Fruit fly (Drosophila melanogaster) whole organism, embryonic: ENCODE measurements around the gene CG15023.
A peak's percentile ranks its signal among the peaks of the same experiment; 100 is the strongest.

Source experiments
- Bgb ChIP-seq: fragments of 200-800 bp; sonication (Bioruptor generic); IDR thresholded peaks from 2 replicates; pipeline ENCODE4 v1.3.6; 2022; ENCODE audit warnings: missing biosample characterization, missing genetic modification characterization; ENCODE audit not compliant: partially characterized antibody
- CG11504 ChIP-seq: fragments of 200-800 bp; sonication (Bioruptor generic); optimal IDR thresholded peaks from 3 replicates; lab custom pipeline; 2019; ENCODE audit warnings: missing biosample characterization, mild to moderate bottlenecking, missing genetic modification characterization, moderate library complexity
- CG13287 ChIP-seq: fragments of 200-800 bp; sonication (Bioruptor generic); IDR thresholded peaks from 2 replicates; pipeline ENCODE4 v1.3.6; 2022; ENCODE audit warnings: missing biosample characterization, missing genetic modification characterization; ENCODE audit not compliant: partially characterized antibody
- CG14050 ChIP-seq: fragments of 200-800 bp; sonication (Bioruptor generic); IDR thresholded peaks from 3 replicates; pipeline ENCODE4 v1.3.6; 2022; ENCODE audit warnings: missing biosample characterization, missing genetic modification characterization
- CG15514 ChIP-seq: fragments of 200-800 bp; sonication (Bioruptor generic); optimal IDR thresholded peaks from 3 replicates; lab custom pipeline; 2017; ENCODE audit warnings: missing biosample characterization, missing genetic modification characterization, mild to moderate bottlenecking, moderate library complexity, missing genetic modification reagents
- CG2712 ChIP-seq: fragments of 200-800 bp; optimal IDR thresholded peaks from 3 replicates; lab custom pipeline; 2019; ENCODE audit warnings: missing biosample characterization, mild to moderate bottlenecking, missing genetic modification characterization, moderate library complexity
- CG3163 ChIP-seq: fragments of 200-800 bp; sonication (Bioruptor generic); optimal IDR thresholded peaks from 3 replicates; lab custom pipeline; 2016; ENCODE audit warnings: missing biosample characterization, missing genetic modification characterization
- CG3726 ChIP-seq: fragments of 200-800 bp; sonication (Bioruptor generic); IDR thresholded peaks from 3 replicates; pipeline ENCODE4, ENCODE4 v1.3.6; 2022; ENCODE audit warnings: missing biosample characterization, missing genetic modification characterization
- CG4282 ChIP-seq: fragments of 200-800 bp; sonication (Bioruptor generic); optimal IDR thresholded peaks from 2 replicates; lab custom pipeline; 2016; ENCODE audit warnings: missing biosample characterization, missing genetic modification characterization
- CG6689 ChIP-seq: fragments of 200-800 bp; sonication (Bioruptor generic); IDR thresholded peaks from 2 replicates; pipeline ENCODE4 v1.3.6; 2022; ENCODE audit warnings: missing biosample characterization, missing genetic modification characterization
- CG6765 ChIP-seq: fragments of 200-800 bp; sonication (Bioruptor generic); optimal IDR thresholded peaks from 3 replicates; lab custom pipeline; 2017; ENCODE audit warnings: missing biosample characterization, mild to moderate bottlenecking, missing genetic modification characterization
- CG6791 ChIP-seq: fragments of 200-800 bp; sonication (Bioruptor generic); IDR thresholded peaks from 3 replicates; pipeline ENCODE4 v1.3.6; 2022; ENCODE audit warnings: missing biosample characterization, missing genetic modification characterization; ENCODE audit not compliant: partially characterized antibody
- CG6813 ChIP-seq: fragments of 200-800 bp; sonication (Bioruptor generic); optimal IDR thresholded peaks from 2 replicates; lab custom pipeline; 2017; ENCODE audit warnings: missing biosample characterization, missing genetic modification characterization, mild to moderate bottlenecking, moderate library complexity, missing genetic modification reagents
- CG7372 ChIP-seq: fragments of 200-800 bp; sonication (Bioruptor generic); IDR thresholded peaks from 2 replicates; pipeline ENCODE4 v1.3.6; 2022; ENCODE audit warnings: missing biosample characterization, missing genetic modification characterization
- CG7556 ChIP-seq: fragments of 200-800 bp; sonication (Bioruptor generic); optimal IDR thresholded peaks from 2 replicates; lab custom pipeline; 2017; ENCODE audit warnings: missing biosample characterization, mild to moderate bottlenecking, missing genetic modification characterization
- CG7745 ChIP-seq: fragments of 200-800 bp; sonication (Bioruptor generic); optimal IDR thresholded peaks from 2 replicates; lab custom pipeline; 2018; ENCODE audit warnings: missing biosample characterization, mild to moderate bottlenecking, missing genetic modification characterization, moderate library complexity
- CG8089 ChIP-seq: fragments of 200-800 bp; sonication (Bioruptor generic); optimal IDR thresholded peaks from 3 replicates; lab custom pipeline; 2016; ENCODE audit warnings: missing biosample characterization, missing genetic modification characterization
- CG9437 ChIP-seq: fragments of 200-800 bp; sonication (Bioruptor generic); optimal IDR thresholded peaks from 2 replicates; lab custom pipeline; 2018; ENCODE audit warnings: missing biosample characterization, mild to moderate bottlenecking, missing genetic modification characterization
- CG9932 ChIP-seq: fragments of 200-800 bp; sonication (Bioruptor generic); IDR thresholded peaks from 2 replicates; pipeline ENCODE4 v1.3.6; 2022; ENCODE audit warnings: missing biosample characterization, missing genetic modification characterization
- D19B ChIP-seq: fragments of 200-800 bp; sonication (Bioruptor generic); optimal IDR thresholded peaks from 2 replicates; lab custom pipeline; 2017; ENCODE audit warnings: missing biosample characterization, mild to moderate bottlenecking, missing genetic modification characterization
- Dll ChIP-seq: fragments of 200-800 bp; sonication (Bioruptor generic); IDR thresholded peaks from 4 replicates; pipeline ENCODE4 v1.3.6; 2022; ENCODE audit warnings: missing biosample characterization, missing genetic modification characterization; ENCODE audit not compliant: partially characterized antibody
- Dref ChIP-seq: fragments of 200-800 bp; sonication (Bioruptor generic); IDR thresholded peaks from 2 replicates; pipeline ENCODE4 v1.3.6; 2022; ENCODE audit warnings: missing biosample characterization, missing genetic modification characterization
- Ets65A ChIP-seq: fragments of 200-800 bp; sonication (Bioruptor generic); peaks from one replicate; lab custom pipeline; 2016; ENCODE audit warnings: missing biosample characterization, missing genetic modification characterization
- Fer2 ChIP-seq: fragments of 200-800 bp; sonication (Bioruptor generic); optimal IDR thresholded peaks from 2 replicates; lab custom pipeline; 2018; ENCODE audit warnings: missing biosample characterization, mild to moderate bottlenecking, missing genetic modification characterization, moderate library complexity
- Gug ChIP-seq: fragments of 200-800 bp; sonication (Bioruptor generic); IDR thresholded peaks from 4 replicates; pipeline ENCODE4 v1.3.6; 2022; ENCODE audit warnings: missing biosample characterization, missing genetic modification characterization
- Hmx ChIP-seq: fragments of 200-800 bp; sonication (Bioruptor generic); optimal IDR thresholded peaks from 2 replicates; lab custom pipeline; 2016; ENCODE audit warnings: missing biosample characterization, missing genetic modification characterization
- Hsf ChIP-seq: fragments of 200-800 bp; sonication (Bioruptor generic); optimal IDR thresholded peaks from 3 replicates; lab custom pipeline; 2016; ENCODE audit warnings: missing biosample characterization, missing genetic modification characterization
- Meics ChIP-seq: fragments of 200-800 bp; sonication (Bioruptor generic); optimal IDR thresholded peaks from 2 replicates; lab custom pipeline; 2017; ENCODE audit warnings: missing biosample characterization, mild to moderate bottlenecking, missing genetic modification characterization
- Opbp ChIP-seq: fragments of 200-800 bp; sonication (Bioruptor generic); IDR thresholded peaks from 3 replicates; pipeline ENCODE4 v1.3.6; 2022; ENCODE audit warnings: missing biosample characterization, missing genetic modification characterization; ENCODE audit not compliant: partially characterized antibody
- Rfx ChIP-seq: fragments of 200-800 bp; sonication (Bioruptor generic); IDR thresholded peaks from 2 replicates; pipeline ENCODE4 v1.3.6; 2022; ENCODE audit warnings: missing biosample characterization, missing genetic modification characterization
- Sry-β ChIP-seq: fragments of 200-800 bp; sonication (Bioruptor generic); optimal IDR thresholded peaks from 2 replicates; lab custom pipeline; 2018; ENCODE audit warnings: missing biosample characterization, mild to moderate bottlenecking, missing genetic modification characterization, moderate library complexity
- abd-A ChIP-seq: fragments of 200-800 bp; sonication (Bioruptor generic); optimal IDR thresholded peaks from 3 replicates; lab custom pipeline; 2019; ENCODE audit warnings: missing biosample characterization, mild to moderate bottlenecking, missing genetic modification characterization, moderate library complexity
- chinmo ChIP-seq: fragments of 200-800 bp; sonication (Bioruptor generic); IDR thresholded peaks from 4 replicates; pipeline ENCODE4 v1.3.6; 2022; ENCODE audit warnings: missing biosample characterization, missing genetic modification characterization; ENCODE audit not compliant: partially characterized antibody
- gro ChIP-seq: fragments of 200-800 bp; sonication (Bioruptor generic); optimal IDR thresholded peaks from 2 replicates; lab custom pipeline; 2016; ENCODE audit warnings: missing biosample characterization, missing genetic modification characterization
- maf-S ChIP-seq: fragments of 200-800 bp; sonication (Bioruptor generic); optimal IDR thresholded peaks from 2 replicates; lab custom pipeline; 2016; ENCODE audit warnings: missing biosample characterization, missing genetic modification characterization
- oc ChIP-seq: fragments of 200-800 bp; sonication (Bioruptor generic); optimal IDR thresholded peaks from 2 replicates; lab custom pipeline; 2018; ENCODE audit warnings: missing biosample characterization, mild to moderate bottlenecking, missing genetic modification characterization, moderate library complexity
- phol ChIP-seq: fragments of 200-800 bp; sonication (Bioruptor generic); optimal IDR thresholded peaks from 3 replicates; lab custom pipeline; 2018; ENCODE audit warnings: missing biosample characterization, mild to moderate bottlenecking, missing genetic modification characterization, moderate library complexity
- pros ChIP-seq: fragments of 200-800 bp; sonication (Bioruptor generic); optimal IDR thresholded peaks from 3 replicates; lab custom pipeline; 2019; ENCODE audit warnings: missing biosample characterization, mild to moderate bottlenecking, missing genetic modification characterization, moderate library complexity
- ranshi ChIP-seq: fragments of 200-800 bp; sonication (Bioruptor generic); IDR thresholded peaks from 2 replicates; pipeline ENCODE4 v1.3.6; 2022; ENCODE audit warnings: missing biosample characterization, missing genetic modification characterization
- repo ChIP-seq: fragments of 200-800 bp; sonication (Bioruptor generic); optimal IDR thresholded peaks from 2 replicates; lab custom pipeline; 2016; ENCODE audit warnings: missing biosample characterization, missing genetic modification characterization
- ro ChIP-seq: fragments of 200-800 bp; sonication (Bioruptor generic); IDR thresholded peaks from 2 replicates; pipeline ENCODE4 v1.3.6; 2022; ENCODE audit warnings: missing biosample characterization, missing genetic modification characterization
- scrt ChIP-seq: fragments of 200-800 bp; sonication (Bioruptor generic); optimal IDR thresholded peaks from 2 replicates; lab custom pipeline; 2018; ENCODE audit warnings: missing biosample characterization, mild to moderate bottlenecking, missing genetic modification characterization, moderate library complexity
- seq ChIP-seq: fragments of 200-800 bp; sonication (Bioruptor generic); IDR thresholded peaks from 2 replicates; pipeline ENCODE4 v1.3.6; 2022; ENCODE audit warnings: missing biosample characterization, missing genetic modification characterization
- sr ChIP-seq: fragments of 200-800 bp; sonication (Bioruptor generic); IDR thresholded peaks from 3 replicates; pipeline ENCODE4 v1.3.6; 2022; ENCODE audit warnings: missing biosample characterization, missing genetic modification characterization
- ssp ChIP-seq: fragments of 200-800 bp; sonication (Bioruptor generic); IDR thresholded peaks from 2 replicates; pipeline ENCODE4 v1.3.6; 2022; ENCODE audit warnings: missing biosample characterization, missing genetic modification characterization
- tx ChIP-seq: fragments of 200-800 bp; sonication (Bioruptor generic); optimal IDR thresholded peaks from 2 replicates; lab custom pipeline; 2016; ENCODE audit warnings: missing biosample characterization, missing genetic modification characterization
- zen2 ChIP-seq: fragments of 200-800 bp; sonication (Bioruptor generic); IDR thresholded peaks from 3 replicates; pipeline ENCODE4 v1.3.6; 2022; ENCODE audit warnings: missing biosample characterization, missing genetic modification characterization; ENCODE audit not compliant: partially characterized antibody

Gene CG15023

DNA sequence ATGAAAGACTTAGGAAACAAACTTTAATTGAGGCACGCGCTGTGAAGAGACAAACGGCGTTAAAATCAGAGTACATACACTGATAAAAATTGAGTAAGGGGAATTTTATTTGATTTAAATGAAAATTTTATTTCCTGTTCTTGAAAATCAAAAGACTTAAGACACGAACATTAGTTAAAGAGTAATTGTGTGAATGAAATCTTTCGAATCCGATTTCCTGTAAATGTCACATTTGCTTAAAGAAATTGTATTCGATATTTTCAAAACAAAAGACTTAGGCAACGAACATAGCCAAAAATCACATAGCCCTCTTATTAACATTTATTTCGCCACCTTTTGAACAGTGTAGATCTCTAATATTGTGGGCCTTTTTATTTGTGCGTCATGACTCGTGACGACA is 15.5 kb downstream of the CG15023 start (continued):
- peak; percentile 60 for TF ChIP-seq Meics
- no peak for TF ChIP-seq Gug (GFP tag; lab: Robert Waterston, UW)
- TF ChIP-seq Bgb (GFP tag; lab: Robert Waterston, UW), result no peak
- peak; percentile 14 for TF ChIP-seq CG7556 (GFP tag; lab: Kevin White, UChicago)
- TF ChIP-seq CG6791 (GFP tag; lab: Robert Waterston, UW), result no peak
- TF ChIP-seq D19B (GFP tag; lab: Kevin White, UChicago), result peak; percentile 46
- peak; percentile 10 for TF ChIP-seq Ets65A
- TF ChIP-seq CG3163 (GFP tag; lab: Kevin White, UChicago), result no peak
- peak; percentile 38 for TF ChIP-seq scrt (GFP tag; lab: Kevin White, UChicago)
- TF ChIP-seq gro, result peak; percentile 69
- TF ChIP-seq Opbp, result no peak
- no peak for TF ChIP-seq chinmo (GFP tag; lab: Robert Waterston, UW)
- peak; percentile 44 for TF ChIP-seq CG11504 (tag; lab: Kevin White, UChicago)
- peak; percentile 37; the same call in 1 of the 2 replicates for TF ChIP-seq CG6689 (GFP tag; lab: Robert Waterston, UW)
- peak; percentile 4 for TF ChIP-seq CG2712 (tag; lab: Kevin White, UChicago)

DNA sequence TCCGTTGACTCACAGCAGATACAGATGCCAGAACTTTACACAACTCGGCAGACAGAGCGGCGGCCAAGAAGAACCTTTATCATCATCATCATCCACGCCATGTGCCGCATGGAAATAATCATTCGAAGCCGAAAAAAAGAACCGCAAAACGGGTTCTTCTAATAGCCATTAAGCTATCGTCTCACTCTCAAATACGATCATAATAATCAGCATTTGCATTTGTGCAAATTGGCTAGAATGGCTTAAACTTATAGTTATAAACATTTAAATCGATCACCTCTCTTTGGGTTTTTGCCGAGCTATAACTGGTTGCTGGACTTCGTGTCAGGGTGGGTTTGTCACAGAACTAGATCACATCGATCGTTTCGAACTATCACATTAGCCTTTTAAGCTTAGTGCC is 19.1 kb downstream of the CG15023 start:
- TF ChIP-seq repo (GFP tag; lab: Kevin White, UChicago) (no peak), CG6813 (GFP tag; lab: Kevin White, UChicago) (no peak), Hmx (GFP tag; lab: Kevin White, UChicago) (no peak), abd-A (tag; lab: Kevin White, UChicago) (peak; percentile 83), chinmo (GFP tag; lab: Robert Waterston, UW) (peak; percentile 57; the same call in 1 of the 4 replicates), CG4282 (no peak)

DNA sequence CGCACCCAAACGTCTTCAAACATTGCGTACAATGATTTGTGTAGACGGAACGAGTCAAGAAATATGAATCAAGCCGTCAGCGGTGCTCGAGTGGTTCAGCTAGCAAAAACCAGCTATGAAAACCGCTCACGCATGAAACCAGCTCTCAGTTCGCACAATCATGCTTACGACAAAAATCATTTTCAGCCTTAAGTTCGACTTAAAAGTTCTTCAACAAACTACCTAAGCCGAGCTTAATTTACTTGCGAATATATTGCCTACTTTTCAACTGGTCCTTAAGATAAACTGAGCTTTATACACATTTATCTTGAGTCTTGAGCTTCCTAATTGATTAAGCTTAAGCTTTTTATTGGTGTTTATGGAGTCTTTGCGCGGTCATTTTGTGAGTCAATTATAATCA is 21.2 kb downstream of the CG15023 start:
- TF ChIP-seq Dll (GFP tag; lab: Robert Waterston, UW) (0 out of 4 replicates have a peak, but pooled peaks have one; percentile 17), tx (GFP tag; lab: Kevin White, UChicago) (no peak), CG13287 (GFP tag; lab: Robert Waterston, UW) (peak; percentile 50), phol (tag; lab: Kevin White, UChicago) (no peak), CG3726 (GFP tag; lab: Robert Waterston, UW) (no peak), seq (GFP tag; lab: Robert Waterston, UW) (no peak), CG9437 (peak; percentile 88), ro (GFP tag; lab: Robert Waterston, UW) (no peak), oc (tag; lab: Kevin White, UChicago) (peak; percentile 3), CG6765 (GFP tag; lab: Kevin White, UChicago) (no peak), ssp (GFP tag; lab: Robert Waterston, UW) (no peak), Fer2 (tag; lab: Kevin White, UChicago) (no peak), CG6689 (GFP tag; lab: Robert Waterston, UW) (no peak), Hsf (GFP tag; lab: Kevin White, UChicago) (no peak), CG9932 (GFP tag; lab: Robert Waterston, UW) (peak; percentile 18; the same call in 1 of the 2 replicates), maf-S (GFP tag; lab: Kevin White, UChicago) (no peak), CG8089 (GFP tag; lab: Kevin White, UChicago) (no peak), Dref (no peak), CG14050 (GFP tag; lab: Robert Waterston, UW) (no peak), zen2 (GFP tag; lab: Robert Waterston, UW) (no peak), Sry-β (GFP tag; lab: Kevin White, UChicago) (peak; percentile 64), ranshi (GFP tag; lab: Robert Waterston, UW) (no peak), Rfx (GFP tag; lab: Robert Waterston, UW) (peak; percentile 36; the same call in 1 of the 2 replicates), CG7372 (GFP tag; lab: Robert Waterston, UW) (0 out of 2 replicates have a peak, but pooled peaks have one; percentile 5), abd-A (tag; lab: Kevin White, UChicago) (peak; percentile 88), CG6813 (GFP tag; lab: Kevin White, UChicago) (no peak), CG15514 (GFP tag; lab: Kevin White, UChicago) (peak; percentile 97), CG7745 (peak; percentile 69), sr (no peak), pros (peak; percentile 19)
